Fruit fly (Drosophila melanogaster): ENCODE measurements around the gene CG13855.

The CG13855 gene

dm6 chr3R:22420911-22421310, 15.2 kb downstream of the CG13855 start, which contains the start of the genes Nop56 and mats (continued):
- TF ChIP-seq CG1832 (GFP tag; optimal IDR thresholded peaks at IDR 0.05) = peak; percentile 33
- no peak for TF ChIP-seq MTF-1 (GFP tag; optimal IDR thresholded peaks at IDR 0.05; ENCODE audit: borderline replicate concordance)
- TF ChIP-seq Nf-YC (tag; optimal IDR thresholded peaks at IDR 0.05) = peak; percentile 62
- TF ChIP-seq tap (tag; optimal IDR thresholded peaks at IDR 0.05) = no peak
- TF ChIP-seq croc (GFP tag; conservative IDR thresholded peaks at IDR 0.05) = no peak
- TF ChIP-seq CG17829 (tag; optimal IDR thresholded peaks at IDR 0.05) = peak; percentile 42
- TF ChIP-seq CG34422 (GFP tag; IDR thresholded peaks at IDR 0.05) = peak; percentile 81; the same call in 2 of the 3 replicates
- peak; percentile 83 for TF ChIP-seq Ets97D (GFP tag; optimal IDR thresholded peaks at IDR 0.05)
- TF ChIP-seq abd-A (tag; optimal IDR thresholded peaks at IDR 0.05) = no peak
- TF ChIP-seq Trl (optimal IDR thresholded peaks at IDR 0.05) = no peak
- no peak for TF ChIP-seq Trl (GFP tag; optimal IDR thresholded peaks at IDR 0.05)
- TF ChIP-seq yki (optimal IDR thresholded peaks at IDR 0.05) = no peak
- TF ChIP-seq CG10654 (GFP tag; optimal IDR thresholded peaks at IDR 0.05) = no peak
- TF ChIP-seq CG8290 (GFP tag; optimal IDR thresholded peaks at IDR 0.05) = no peak
- no peak for TF ChIP-seq CG8290 (tag; optimal IDR thresholded peaks at IDR 0.05)
- no peak for TF ChIP-seq gt (GFP tag; IDR thresholded peaks at IDR 0.05)
- peak in 1 of 2 experiments; percentile 68 for TF ChIP-seq crp (GFP tag; optimal IDR thresholded peaks at IDR 0.05)
- TF ChIP-seq CG17612 (GFP tag; IDR thresholded peaks at IDR 0.05) = no peak
- peak in 1 of 2 experiments; percentile 55 for TF ChIP-seq Pdp1 (GFP tag; optimal IDR thresholded peaks at IDR 0.05)
- no peak for TF ChIP-seq cas (GFP tag; IDR thresholded peaks at IDR 0.05)
- TF ChIP-seq CG10462 (GFP tag; optimal IDR thresholded peaks at IDR 0.05) = no peak
- no peak for TF ChIP-seq HLH54F (GFP tag; optimal IDR thresholded peaks at IDR 0.05)
- TF ChIP-seq slou (GFP tag; optimal IDR thresholded peaks at IDR 0.05) = no peak
- no peak for TF ChIP-seq PHDP (tag; optimal IDR thresholded peaks at IDR 0.05)
- no peak for TF ChIP-seq CG6654 (GFP tag; optimal IDR thresholded peaks at IDR 0.05)
- no peak for TF ChIP-seq CG1647 (GFP tag; optimal IDR thresholded peaks at IDR 0.05)
- no peak for TF ChIP-seq CG7556 (GFP tag; optimal IDR thresholded peaks at IDR 0.05)
- no peak for TF ChIP-seq trh (GFP tag; optimal IDR thresholded peaks at IDR 0.05)
- no peak for TF ChIP-seq dimm (GFP tag; IDR thresholded peaks at IDR 0.05)
- TF ChIP-seq gro (GFP tag; optimal IDR thresholded peaks at IDR 0.05) = peak; percentile 30
- peak; percentile 8; the same call in 1 of the 2 replicates for TF ChIP-seq CG31441 (GFP tag; IDR thresholded peaks at IDR 0.05)
- TF ChIP-seq Camta (GFP tag; optimal IDR thresholded peaks at IDR 0.05) = no peak
- no peak for TF ChIP-seq CHES-1-like (GFP tag; optimal IDR thresholded peaks at IDR 0.05)
- TF ChIP-seq sqz (GFP tag; optimal IDR thresholded peaks at IDR 0.05) = no peak
- peak; percentile 20 for TF ChIP-seq grau (tag; optimal IDR thresholded peaks at IDR 0.05)
- no peak for TF ChIP-seq Ada2b (GFP tag; IDR thresholded peaks at IDR 0.05)
- TF ChIP-seq Elba2 (GFP tag; optimal IDR thresholded peaks at IDR 0.05) = peak; percentile 84
- no peak for TF ChIP-seq tna (GFP tag; IDR thresholded peaks at IDR 0.05; ENCODE audit: partially characterized antibody)
- no peak for TF ChIP-seq Meics (GFP tag; optimal IDR thresholded peaks at IDR 0.05)
- TF ChIP-seq CG14014 (GFP tag; IDR thresholded peaks at IDR 0.05) = no peak
- peak; percentile 6 for TF ChIP-seq CG33213 (GFP tag; optimal IDR thresholded peaks at IDR 0.05)
- no peak for TF ChIP-seq knrl (GFP tag; IDR thresholded peaks at IDR 0.05; ENCODE audit: partially characterized antibody)
- no peak for TF ChIP-seq bowl (GFP tag; IDR thresholded peaks at IDR 0.05)
- TF ChIP-seq otp (GFP tag; IDR thresholded peaks at IDR 0.05) = no peak
- peak; percentile 97 for TF ChIP-seq CG9797 (GFP tag; optimal IDR thresholded peaks at IDR 0.05)
- no peak for TF ChIP-seq CG5953 (GFP tag; IDR thresholded peaks at IDR 0.05)
- TF ChIP-seq Atf6 (GFP tag; IDR thresholded peaks at IDR 0.05) = no peak
- TF ChIP-seq cato (GFP tag; optimal IDR thresholded peaks at IDR 0.05; ENCODE audit: borderline replicate concordance) = no peak
- TF ChIP-seq CG2116 (GFP tag; optimal IDR thresholded peaks at IDR 0.05) = peak; percentile 43
- TF ChIP-seq hb (GFP tag; IDR thresholded peaks at IDR 0.05; ENCODE audit: partially characterized antibody) = no peak
- TF ChIP-seq amos (GFP tag; IDR thresholded peaks at IDR 0.05; ENCODE audit: partially characterized antibody) = peak; percentile 13; the same call in 1 of the 2 replicates
- no peak for TF ChIP-seq CG6854 (GFP tag; optimal IDR thresholded peaks at IDR 0.05)
- TF ChIP-seq CkIIα-i1 (GFP tag; IDR thresholded peaks at IDR 0.05) = no peak
